Fruit fly (Drosophila melanogaster): ENCODE data around the gene CG42866.

dm6 chr2L:19944309-19945172 is 16.9 kb downstream of the CG42866 start:
- TF ChIP-seq pan (optimal IDR thresholded peaks at IDR 0.05) (no peak), psq (optimal IDR thresholded peaks at IDR 0.05) (no peak), usp (GFP tag; optimal IDR thresholded peaks at IDR 0.05) (no peak), Dll (optimal IDR thresholded peaks at IDR 0.05) (no peak)
